Worm (Caenorhabditis elegans): ENCODE results near the gene Y70G10A.4.
"Not testable (repeated sequence)": the region's sequence is repeated elsewhere in the genome, so short reads cannot be mapped to it uniquely, and the experiment has no call there.

The Y70G10A.4 gene

ce11 chrIII:10221860-10222259 is at the start of gene Y70G10A.4:
Y70G10A.4 (plus strand) TSS chrIII:10222160.
- not testable (repeated sequence) for TF ChIP-seq elt-3, lin-13, mep-1 (tag; optimal IDR thresholded peaks at IDR 0.05)

ce11 chrIII:10178023-10178422 is 43.9 kb upstream of the Y70G10A.4 start:
- no peak for TF ChIP-seq unc-62 (GFP tag; optimal IDR thresholded peaks at IDR 0.05)
- no peak for TF ChIP-seq M03D4.4 (tag; optimal IDR thresholded peaks at IDR 0.05)
- no peak for TF ChIP-seq ceh-83 (GFP tag; optimal IDR thresholded peaks at IDR 0.05)
- no peak for TF ChIP-seq lsy-2 (tag; optimal IDR thresholded peaks at IDR 0.05)
- no peak for TF ChIP-seq nhr-76 (tag; optimal IDR thresholded peaks at IDR 0.05)
- TF ChIP-seq nhr-237 (tag; optimal IDR thresholded peaks at IDR 0.05): no peak
- no peak for TF ChIP-seq ceh-39 (tag; optimal IDR thresholded peaks at IDR 0.05)

- TF ChIP-seq mab-5 (tag; optimal IDR thresholded peaks at IDR 0.05): no peak
- no peak for TF ChIP-seq nhr-12 (tag; optimal IDR thresholded peaks at IDR 0.05)
- no peak for TF ChIP-seq mls-2 (tag; optimal IDR thresholded peaks at IDR 0.05)
These were observed 43.4 kb upstream of the Y70G10A.4 start for ce11 chrIII:10178552-10178951.

DNA sequence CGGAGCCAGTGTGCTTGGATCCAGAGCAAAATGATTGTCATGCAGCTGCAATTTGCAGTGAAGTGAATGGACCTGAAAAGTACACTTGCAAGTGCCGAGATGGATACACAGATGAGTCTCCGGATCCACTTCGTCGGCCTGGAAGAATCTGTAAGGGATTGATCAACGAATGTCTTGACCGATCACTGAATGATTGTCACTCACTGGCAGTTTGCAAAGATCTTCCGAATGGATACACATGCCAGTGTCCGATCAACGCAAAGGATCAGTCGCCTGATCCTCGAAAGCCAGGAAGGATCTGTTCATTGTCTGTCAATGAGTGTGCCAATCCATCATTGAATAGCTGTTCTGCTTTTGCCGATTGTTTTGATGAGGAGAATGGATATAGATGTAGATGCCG is 42.5 kb upstream of the Y70G10A.4 start:
- no peak for TF ChIP-seq nhr-28 (tag; optimal IDR thresholded peaks at IDR 0.05)
- no peak for TF ChIP-seq nhr-237 (tag; optimal IDR thresholded peaks at IDR 0.05)
- no peak for TF ChIP-seq mab-5 (tag; optimal IDR thresholded peaks at IDR 0.05)
- no peak for TF ChIP-seq mls-2 (tag; optimal IDR thresholded peaks at IDR 0.05)
- TF ChIP-seq elt-3 (tag; optimal IDR thresholded peaks at IDR 0.05): no peak
- TF ChIP-seq flh-1 (GFP tag; optimal IDR thresholded peaks at IDR 0.05): no peak

DNA sequence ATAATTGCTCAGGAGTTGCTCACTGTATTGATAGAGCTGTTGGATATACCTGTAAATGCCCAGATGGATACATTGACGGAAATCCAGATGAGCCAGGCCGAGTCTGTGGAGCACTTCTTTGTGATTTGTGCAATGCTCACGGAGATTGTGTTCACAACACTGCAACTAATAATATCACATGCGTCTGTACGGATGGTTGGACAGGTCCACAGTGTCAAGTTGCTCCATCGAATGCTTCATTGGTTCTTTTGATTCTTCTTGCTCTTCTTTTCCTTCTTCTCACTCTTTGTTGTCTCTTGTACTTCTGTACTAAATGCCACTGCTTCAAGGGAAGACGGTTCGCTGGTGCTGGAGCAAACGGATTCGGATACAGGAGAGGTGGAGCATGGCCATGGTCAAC is 40.1 kb upstream of the Y70G10A.4 start:
- no peak for TF ChIP-seq pha-4 (tag; optimal IDR thresholded peaks at IDR 0.05)
- TF ChIP-seq ces-1 (GFP tag; optimal IDR thresholded peaks at IDR 0.05): no peak
- no peak for TF ChIP-seq mls-2 (tag; optimal IDR thresholded peaks at IDR 0.05)
- TF ChIP-seq ham-2 (GFP tag; optimal IDR thresholded peaks at IDR 0.05): no peak
- no peak for TF ChIP-seq ceh-39 (tag; optimal IDR thresholded peaks at IDR 0.05)
- TF ChIP-seq M03D4.4 (tag; optimal IDR thresholded peaks at IDR 0.05): no peak
- TF ChIP-seq nhr-12 (tag; optimal IDR thresholded peaks at IDR 0.05): no peak
- TF ChIP-seq nhr-76 (tag; optimal IDR thresholded peaks at IDR 0.05): no peak
- TF ChIP-seq ztf-11 (tag; optimal IDR thresholded peaks at IDR 0.05): no peak
- TF ChIP-seq unc-62 (GFP tag; optimal IDR thresholded peaks at IDR 0.05): no peak
- no peak for TF ChIP-seq nhr-28 (tag; optimal IDR thresholded peaks at IDR 0.05)

DNA sequence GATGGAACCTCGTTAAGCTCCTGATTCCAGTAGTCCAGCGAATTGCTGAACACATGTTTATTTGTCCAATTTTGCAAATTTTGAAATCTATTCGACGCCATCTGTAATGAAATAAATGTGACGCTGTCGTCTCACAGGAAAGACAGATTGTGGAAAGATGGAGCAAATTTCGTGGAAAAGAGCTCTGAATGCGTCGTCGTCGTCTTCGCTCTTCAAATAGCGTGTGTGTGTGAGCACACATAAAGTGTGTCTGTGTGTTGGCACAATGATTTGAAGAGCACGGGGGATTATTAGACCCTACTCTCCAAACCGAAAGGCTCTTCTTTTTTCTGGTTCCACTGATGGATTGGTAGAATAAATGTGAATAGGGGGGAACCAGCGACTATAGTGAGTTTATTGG is 35.8 kb upstream of the Y70G10A.4 start, which contains the start of gene unc-47:
TSS of gene unc-47 (minus strand) at position 101 of the 400 bp plus-strand sequence.
- no peak for TF ChIP-seq mls-2 (tag; optimal IDR thresholded peaks at IDR 0.05)
- no peak for TF ChIP-seq nhr-237 (tag; optimal IDR thresholded peaks at IDR 0.05)

- TF ChIP-seq unc-39 (tag; optimal IDR thresholded peaks at IDR 0.05): no peak
- no peak for TF ChIP-seq lsy-2 (tag; optimal IDR thresholded peaks at IDR 0.05)
- TF ChIP-seq zip-8 (tag; optimal IDR thresholded peaks at IDR 0.05): no peak
- TF ChIP-seq nhr-2 (tag; optimal IDR thresholded peaks at IDR 0.05): no peak
- no peak for TF ChIP-seq cnd-1 (tag; optimal IDR thresholded peaks at IDR 0.05)
- no peak for TF ChIP-seq nhr-12 (tag; optimal IDR thresholded peaks at IDR 0.05)
- TF ChIP-seq unc-120 (tag; optimal IDR thresholded peaks at IDR 0.05; ENCODE audit: poor library complexity, severe bottlenecking): no peak
- TF ChIP-seq sptf-1 (tag; optimal IDR thresholded peaks at IDR 0.05): no peak
- no peak for TF ChIP-seq ceh-39 (tag; optimal IDR thresholded peaks at IDR 0.05)
- TF ChIP-seq ces-1 (GFP tag; optimal IDR thresholded peaks at IDR 0.05): no peak
- TF ChIP-seq snpc-4 (tag; optimal IDR thresholded peaks at IDR 0.05): no peak
- no peak for TF ChIP-seq ztf-11 (tag; optimal IDR thresholded peaks at IDR 0.05)
- no peak for TF ChIP-seq lin-13 (tag; optimal IDR thresholded peaks at IDR 0.05)
- TF ChIP-seq ham-2 (GFP tag; optimal IDR thresholded peaks at IDR 0.05): no peak
These were observed 34.1 kb upstream of the Y70G10A.4 start for ce11 chrIII:10187840-10188239.

- TF ChIP-seq ceh-43 (GFP tag; optimal IDR thresholded peaks at IDR 0.05) (no peak), pha-4 (tag; optimal IDR thresholded peaks at IDR 0.05) (no peak), ces-1 (GFP tag; optimal IDR thresholded peaks at IDR 0.05) (no peak), elt-1 (tag; optimal IDR thresholded peaks at IDR 0.05; ENCODE audit: borderline replicate concordance, insufficient read depth) (no peak)
These were observed 33.0 kb upstream of the Y70G10A.4 start, which contains the start of gene epac-1 for ce11 chrIII:10188912-10189311. epac-1 (plus strand) TSS chrIII:10189212.

Data from whole organism, mixed stage, embryonic.